Worm (Caenorhabditis elegans): ENCODE data around the gene atg-16.1.

- no peak for TF ChIP-seq ceh-22 (tag; optimal IDR thresholded peaks at IDR 0.05)
- TF ChIP-seq ceh-34 (tag; optimal IDR thresholded peaks at IDR 0.05) = no peak
- no peak for TF ChIP-seq nfya-1 (tag; optimal IDR thresholded peaks at IDR 0.05)
- TF ChIP-seq unc-55 (GFP tag; optimal IDR thresholded peaks at IDR 0.05) = no peak
- no peak for TF ChIP-seq fkh-10 (GFP tag; optimal IDR thresholded peaks at IDR 0.05)
Observed at ce11 chrX:4466218-4466617, 4.0 kb upstream of the atg-16.1 start, which contains the start of gene nmur-3.

Measured in whole organism, late embryonic.